Worm (Caenorhabditis elegans) whole organism, mixed stage, embryonic: ENCODE results near the gene srh-123.

Source experiments
- M03D4.4 ChIP-seq: sonication (generic microtip); optimal IDR thresholded peaks from 2 replicates; lab custom pipeline; 2017; ENCODE audit warnings: mild to moderate bottlenecking, missing genetic modification characterization, missing compliant biosample characterization
- bed-3 ChIP-seq: fragments of 200-800 bp; sonication (Bioruptor generic); optimal IDR thresholded peaks from 3 replicates; lab custom pipeline; 2018; ENCODE audit warnings: mild to moderate bottlenecking, missing genetic modification characterization, moderate library complexity, missing compliant biosample characterization
- blmp-1 ChIP-seq: fragments of 150-350 bp; optimal IDR thresholded peaks from 2 replicates; lab custom pipeline; 2014; ENCODE audit warnings: missing biosample characterization, missing genetic modification characterization
- ceh-39 ChIP-seq: fragments of 150-350 bp; optimal IDR thresholded peaks from 2 replicates; lab custom pipeline; 2014; ENCODE audit warnings: missing biosample characterization, missing genetic modification characterization
- ceh-43 ChIP-seq: fragments of 200-800 bp; sonication (Bioruptor generic); optimal IDR thresholded peaks from 2 replicates; lab custom pipeline; 2018; ENCODE audit warnings: mild to moderate bottlenecking, missing genetic modification characterization, moderate library complexity, missing compliant biosample characterization
- ceh-83 ChIP-seq: fragments of 200-800 bp; sonication (Bioruptor generic); optimal IDR thresholded peaks from 2 replicates; lab custom pipeline; 2018; ENCODE audit warnings: mild to moderate bottlenecking, missing genetic modification characterization, missing compliant biosample characterization
- ces-1 ChIP-seq: fragments of 150-350 bp; optimal IDR thresholded peaks from 2 replicates; lab custom pipeline; 2014; ENCODE audit warnings: missing biosample characterization, missing genetic modification reagents, missing genetic modification characterization
- elt-1 ChIP-seq: sonication (generic microtip); optimal IDR thresholded peaks from 2 replicates; lab custom pipeline; 2017; ENCODE audit warnings: missing genetic modification characterization, mild to moderate bottlenecking, missing compliant biosample characterization, antibody characterized with exemption, moderate library complexity, borderline replicate concordance; ENCODE audit not compliant: insufficient read depth
- elt-3 ChIP-seq: fragments of 150-350 bp; optimal IDR thresholded peaks from 2 replicates; lab custom pipeline; 2014; ENCODE audit warnings: missing biosample characterization, missing genetic modification characterization
- flh-1 ChIP-seq: fragments of 200-800 bp; sonication (Bioruptor generic); optimal IDR thresholded peaks from 2 replicates; lab custom pipeline; 2018; ENCODE audit warnings: mild to moderate bottlenecking, missing genetic modification characterization, moderate library complexity, missing compliant biosample characterization
- ham-2 ChIP-seq: fragments of 200-800 bp; sonication (Bioruptor generic); optimal IDR thresholded peaks from 2 replicates; lab custom pipeline; 2018; ENCODE audit warnings: mild to moderate bottlenecking, missing genetic modification characterization, missing compliant biosample characterization
- lin-13 ChIP-seq: fragments of 150-350 bp; optimal IDR thresholded peaks from 2 replicates; lab custom pipeline; 2014; ENCODE audit warnings: missing biosample characterization, missing genetic modification characterization
- lin-32 ChIP-seq: fragments of 200-800 bp; sonication (Bioruptor generic); optimal IDR thresholded peaks from 2 replicates; lab custom pipeline; 2018; ENCODE audit warnings: mild to moderate bottlenecking, missing genetic modification characterization, missing compliant biosample characterization
- lsy-2 ChIP-seq: fragments of 150-350 bp; optimal IDR thresholded peaks from 2 replicates; lab custom pipeline; 2014; ENCODE audit warnings: missing biosample characterization, missing genetic modification characterization
- mab-5 ChIP-seq: fragments of 150-350 bp; optimal IDR thresholded peaks from 2 replicates; lab custom pipeline; 2014; ENCODE audit warnings: missing biosample characterization, missing genetic modification characterization
- mep-1 ChIP-seq: fragments of 150-350 bp; optimal IDR thresholded peaks from 2 replicates; lab custom pipeline; 2017; ENCODE audit warnings: missing biosample characterization, missing genetic modification reagents, missing genetic modification characterization, inconsistent platforms
- mls-2 ChIP-seq: sonication (generic microtip); optimal IDR thresholded peaks from 2 replicates; lab custom pipeline; 2016; ENCODE audit warnings: mild to moderate bottlenecking, missing genetic modification characterization, moderate library complexity, missing compliant biosample characterization
- nhr-12 ChIP-seq: fragments of 150-350 bp; optimal IDR thresholded peaks from 2 replicates; lab custom pipeline; 2014; ENCODE audit warnings: missing biosample characterization, missing genetic modification characterization
- nhr-2 ChIP-seq: fragments of 150-350 bp; optimal IDR thresholded peaks from 2 replicates; lab custom pipeline; 2014; ENCODE audit warnings: missing biosample characterization, missing genetic modification characterization
- nhr-237 ChIP-seq: fragments of 150-350 bp; optimal IDR thresholded peaks from 2 replicates; lab custom pipeline; 2014; ENCODE audit warnings: missing biosample characterization, missing genetic modification characterization
- nhr-28 ChIP-seq: fragments of 150-350 bp; optimal IDR thresholded peaks from 2 replicates; lab custom pipeline; 2014; ENCODE audit warnings: missing biosample characterization, missing genetic modification characterization
- nhr-76 ChIP-seq: sonication (generic microtip); optimal IDR thresholded peaks from 2 replicates; lab custom pipeline; 2017; ENCODE audit warnings: missing biosample characterization, missing genetic modification characterization
- pha-4 ChIP-seq: fragments of 150-350 bp; optimal IDR thresholded peaks from 2 replicates; lab custom pipeline; 2018; ENCODE audit warnings: missing biosample characterization, missing genetic modification reagents, missing genetic modification characterization
- sem-2 ChIP-seq: fragments of 200-800 bp; sonication (Bioruptor generic); optimal IDR thresholded peaks from 2 replicates; lab custom pipeline; 2018; ENCODE audit warnings: mild to moderate bottlenecking, missing genetic modification characterization, missing compliant biosample characterization
- snpc-4 ChIP-seq: fragments of 150-350 bp; optimal IDR thresholded peaks from 2 replicates; lab custom pipeline; 2014; ENCODE audit warnings: missing biosample characterization, missing genetic modification characterization
- sptf-1 ChIP-seq: sonication (generic microtip); optimal IDR thresholded peaks from 2 replicates; lab custom pipeline; 2017; ENCODE audit warnings: mild to moderate bottlenecking, missing genetic modification characterization, moderate library complexity, missing compliant biosample characterization
- tbx-8 ChIP-seq: fragments of 200-800 bp; sonication (Bioruptor generic); optimal IDR thresholded peaks from 2 replicates; lab custom pipeline; 2018; ENCODE audit warnings: mild to moderate bottlenecking, missing genetic modification characterization, moderate library complexity, missing compliant biosample characterization
- unc-120 ChIP-seq: sonication (generic microtip); optimal IDR thresholded peaks from 2 replicates; lab custom pipeline; 2017; ENCODE audit warnings: missing genetic modification characterization, missing compliant biosample characterization; ENCODE audit not compliant: poor library complexity, severe bottlenecking
- unc-39 ChIP-seq: fragments of 150-350 bp; optimal IDR thresholded peaks from 2 replicates; lab custom pipeline; 2014; ENCODE audit warnings: missing biosample characterization, missing genetic modification characterization
- unc-62 ChIP-seq: fragments of 150-350 bp; optimal IDR thresholded peaks from 2 replicates; lab custom pipeline; 2014; ENCODE audit warnings: missing biosample characterization, missing genetic modification reagents, missing genetic modification characterization
- zip-8 ChIP-seq: fragments of 150-350 bp; optimal IDR thresholded peaks from 2 replicates; lab custom pipeline; 2014; ENCODE audit warnings: missing biosample characterization, missing genetic modification characterization
- ztf-11 ChIP-seq: fragments of 150-350 bp; optimal IDR thresholded peaks from 2 replicates; lab custom pipeline; 2014; ENCODE audit warnings: missing biosample characterization, missing genetic modification characterization

The srh-123 gene

ce11 chrV:17473699-17474098 is at the start of gene srh-123:
TSS of gene srh-123 (plus strand) at chrV:17473999.
- TF ChIP-seq nhr-237 (tag; lab: Kevin White, UChicago), result no peak
- no peak for TF ChIP-seq ces-1 (GFP tag; lab: Kevin White, UChicago)
- no peak for TF ChIP-seq flh-1 (GFP tag; lab: Kevin White, UChicago)
- TF ChIP-seq nhr-12 (tag; lab: Kevin White, UChicago), result no peak
- TF ChIP-seq ham-2 (GFP tag; lab: Kevin White, UChicago), result no peak
- no peak for TF ChIP-seq nhr-76
- TF ChIP-seq elt-1 (tag; lab: Kevin White, UChicago), result no peak
- TF ChIP-seq lin-13 (tag; lab: Kevin White, UChicago), result no peak
- TF ChIP-seq bed-3 (GFP tag; lab: Kevin White, UChicago), result no peak
- no peak for TF ChIP-seq ceh-83 (GFP tag; lab: Kevin White, UChicago)
- no peak for TF ChIP-seq ceh-39 (tag; lab: Kevin White, UChicago)
- no peak for TF ChIP-seq sem-2 (GFP tag; lab: Kevin White, UChicago)
- no peak for TF ChIP-seq mls-2 (tag; lab: Kevin White, UChicago)
- no peak for TF ChIP-seq nhr-28 (tag; lab: Kevin White, UChicago)
- no peak for TF ChIP-seq ztf-11
- TF ChIP-seq unc-39, result no peak

ce11 chrV:17429262-17429661 is 44.5 kb upstream of the srh-123 start:
- no peak for TF ChIP-seq blmp-1 (tag; lab: Kevin White, UChicago)
- no peak for TF ChIP-seq ces-1 (GFP tag; lab: Kevin White, UChicago)
- no peak for TF ChIP-seq unc-62
- no peak for TF ChIP-seq sptf-1 (tag; lab: Kevin White, UChicago)
- TF ChIP-seq nhr-28 (tag; lab: Kevin White, UChicago), result no peak
- TF ChIP-seq ceh-83 (GFP tag; lab: Kevin White, UChicago), result no peak
- TF ChIP-seq flh-1 (GFP tag; lab: Kevin White, UChicago), result no peak
- TF ChIP-seq ceh-39 (tag; lab: Kevin White, UChicago), result no peak
- no peak for TF ChIP-seq mep-1
- TF ChIP-seq ceh-43 (GFP tag; lab: Kevin White, UChicago), result no peak
- TF ChIP-seq lsy-2 (tag; lab: Kevin White, UChicago), result no peak
- no peak for TF ChIP-seq nhr-2 (tag; lab: Kevin White, UChicago)

DNA sequence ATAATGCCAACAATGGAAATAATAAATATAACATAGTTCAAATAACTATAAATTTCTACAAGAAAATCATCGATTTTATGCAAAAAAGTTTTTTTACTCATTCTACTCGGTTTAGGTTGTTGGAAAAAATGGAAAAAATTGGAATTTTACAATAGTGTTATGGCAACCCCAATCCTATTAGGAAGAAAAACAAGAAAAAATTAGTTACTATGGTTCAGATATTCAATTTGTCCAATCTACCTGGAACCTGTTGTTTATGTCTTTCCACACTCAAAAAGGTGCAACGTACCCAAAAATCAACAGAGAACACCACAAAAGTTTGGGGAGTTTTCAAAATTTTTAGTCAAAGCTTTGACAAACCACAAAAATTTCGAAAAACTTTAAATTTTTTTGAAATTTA is 43.7 kb upstream of the srh-123 start, which contains the start of gene T27C5.10:
T27C5.10 (minus strand) TSS at position 101 of the 400 bp plus-strand sequence.
- TF ChIP-seq unc-39 (no peak), ceh-43 (GFP tag; lab: Kevin White, UChicago) (no peak), ceh-39 (tag; lab: Kevin White, UChicago) (no peak), unc-120 (tag; lab: Kevin White, UChicago) (no peak), mab-5 (tag; lab: Kevin White, UChicago) (no peak), sptf-1 (tag; lab: Kevin White, UChicago) (no peak), flh-1 (GFP tag; lab: Kevin White, UChicago) (no peak), lin-32 (GFP tag; lab: Kevin White, UChicago) (no peak), nhr-2 (tag; lab: Kevin White, UChicago) (no peak)

- TF ChIP-seq tbx-8 (GFP tag; lab: Kevin White, UChicago), result no peak
Observed at ce11 chrV:17430903-17431302, 42.9 kb upstream of the srh-123 start, which contains the start of gene srbc-27. TSS of gene srbc-27 (plus strand) at chrV:17431203.

- TF ChIP-seq elt-1 (tag; lab: Kevin White, UChicago), result no peak
- no peak for TF ChIP-seq unc-62
- TF ChIP-seq snpc-4, result no peak
- no peak for TF ChIP-seq ztf-11
- no peak for TF ChIP-seq sptf-1 (tag; lab: Kevin White, UChicago)
- TF ChIP-seq flh-1 (GFP tag; lab: Kevin White, UChicago), result no peak
- TF ChIP-seq nhr-28 (tag; lab: Kevin White, UChicago), result no peak
Observed at ce11 chrV:17436492-17436891, 37.3 kb upstream of the srh-123 start, which contains the start of gene F20E11.18. TSS of gene F20E11.18 (minus strand) at chrV:17436592.

DNA sequence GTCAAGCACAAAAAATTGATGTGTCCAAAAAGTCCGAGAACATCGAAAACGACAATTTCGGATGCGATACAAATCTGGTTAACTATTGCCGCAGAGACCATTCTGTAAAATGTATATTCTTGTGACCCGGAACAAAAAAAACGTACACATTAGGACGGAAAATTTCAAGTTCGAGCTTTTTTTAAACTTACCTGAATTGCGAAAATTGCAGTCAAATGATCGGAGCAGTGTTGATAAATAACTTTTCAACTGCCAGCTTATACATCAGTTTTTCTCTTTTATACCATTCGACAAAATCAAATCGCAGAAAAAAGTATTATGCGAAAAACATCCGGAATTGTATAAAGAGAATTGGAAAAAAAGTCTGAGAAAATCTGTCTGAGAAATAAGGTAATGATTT is 35.5 kb upstream of the srh-123 start, which contains the start of gene srsx-2:
srsx-2 (minus strand) TSS at position 101 of the 400 bp plus-strand sequence.
- no peak for TF ChIP-seq zip-8 (tag; lab: Kevin White, UChicago)
- TF ChIP-seq nhr-76, result no peak
- TF ChIP-seq unc-62, result no peak
- TF ChIP-seq tbx-8 (GFP tag; lab: Kevin White, UChicago), result no peak
- no peak for TF ChIP-seq M03D4.4 (tag; lab: Kevin White, UChicago)
- no peak for TF ChIP-seq sem-2 (GFP tag; lab: Kevin White, UChicago)
- TF ChIP-seq ztf-11, result no peak
- no peak for TF ChIP-seq mab-5 (tag; lab: Kevin White, UChicago)
- TF ChIP-seq blmp-1 (tag; lab: Kevin White, UChicago), result no peak
- TF ChIP-seq pha-4, result no peak
- TF ChIP-seq mep-1, result no peak
- TF ChIP-seq nhr-237 (tag; lab: Kevin White, UChicago), result no peak
- no peak for TF ChIP-seq ceh-43 (GFP tag; lab: Kevin White, UChicago)
- TF ChIP-seq elt-3 (tag; lab: Kevin White, UChicago), result no peak
- no peak for TF ChIP-seq sptf-1 (tag; lab: Kevin White, UChicago)
- TF ChIP-seq lin-13 (tag; lab: Kevin White, UChicago), result no peak
